Fruit fly (Drosophila melanogaster): ENCODE data around the gene meru.

Gene meru

dm6 chr3L:15826347-15826984 lies 17.4 kb downstream of the meru start, which contains the start of the genes DCP2 and dbo (continued):
- TF ChIP-seq chinmo (GFP tag; IDR thresholded peaks at IDR 0.05; ENCODE audit: partially characterized antibody) (0 out of 4 replicates have a peak, but pooled peaks have one; percentile 56), CG4707 (GFP tag; optimal IDR thresholded peaks at IDR 0.05) (peak; percentile 43), CG8281 (tag; optimal IDR thresholded peaks at IDR 0.05) (no peak), CG1792 (GFP tag; optimal IDR thresholded peaks at IDR 0.05) (no peak), CG4730 (GFP tag; IDR thresholded peaks at IDR 0.05) (peak; percentile 61), E2f1 (GFP tag; IDR thresholded peaks at IDR 0.05) (peak; percentile 74), E2f2 (GFP tag; IDR thresholded peaks at IDR 0.05) (peak; percentile 30; the same call in 1 of the 2 replicates), C15 (GFP tag; IDR thresholded peaks at IDR 0.05) (0 out of 3 replicates have a peak, but pooled peaks have one; percentile 47), CG2712 (tag; optimal IDR thresholded peaks at IDR 0.05) (peak; percentile 76), NK7.1 (GFP tag; optimal IDR thresholded peaks at IDR 0.05) (no peak), Max (GFP tag; optimal IDR thresholded peaks at IDR 0.05) (no peak), CG8924 (tag; optimal IDR thresholded peaks at IDR 0.05) (peak; percentile 58), sd (tag; optimal IDR thresholded peaks at IDR 0.05) (no peak), Sox100B (GFP tag; optimal IDR thresholded peaks at IDR 0.05) (peak; percentile 73), slp2 (GFP tag; optimal IDR thresholded peaks at IDR 0.05) (no peak), shn (GFP tag; optimal IDR thresholded peaks at IDR 0.05) (peak; percentile 48), lbe (GFP tag; optimal IDR thresholded peaks at IDR 0.05) (no peak), gsb-n (tag; optimal IDR thresholded peaks at IDR 0.05) (peak; percentile 17), Optix (GFP tag; IDR thresholded peaks at IDR 0.05) (no peak), CG6791 (GFP tag; IDR thresholded peaks at IDR 0.05; ENCODE audit: partially characterized antibody) (peak; percentile 82), Ada2b (GFP tag; IDR thresholded peaks at IDR 0.05) (peak; percentile 58; the same call in 1 of the 2 replicates), Hsf (GFP tag; optimal IDR thresholded peaks at IDR 0.05) (peak; percentile 43), sob (GFP tag; IDR thresholded peaks at IDR 0.05) (peak; percentile 79), eve (GFP tag; optimal IDR thresholded peaks at IDR 0.05) (no peak), CG3065 (GFP tag; optimal IDR thresholded peaks at IDR 0.05) (no peak), D (optimal IDR thresholded peaks at IDR 0.05) (no peak), D (GFP tag; optimal IDR thresholded peaks at IDR 0.05) (peak; percentile 2), disco-r (GFP tag; optimal IDR thresholded peaks at IDR 0.05) (no peak), unc-4 (GFP tag; IDR thresholded peaks at IDR 0.05; ENCODE audit: partially characterized antibody) (peak; percentile 81), nom (GFP tag; optimal IDR thresholded peaks at IDR 0.05) (no peak), Xbp1 (GFP tag; optimal IDR thresholded peaks at IDR 0.05) (peak; percentile 77), pb (GFP tag; optimal IDR thresholded peaks at IDR 0.05) (no peak), unpg (GFP tag; optimal IDR thresholded peaks at IDR 0.05) (peak; percentile 66), Hmr (GFP tag; optimal IDR thresholded peaks at IDR 0.05) (peak; percentile 54), nmo (GFP tag; optimal IDR thresholded peaks at IDR 0.05) (peak; percentile 65), Tbp (GFP tag; optimal IDR thresholded peaks at IDR 0.05) (peak; percentile 10), lmd (GFP tag; IDR thresholded peaks at IDR 0.05) (peak; percentile 73), kay (GFP tag; optimal IDR thresholded peaks at IDR 0.05) (no peak), dpn (GFP tag; optimal IDR thresholded peaks at IDR 0.05) (peak; percentile 47 to 54), CG13624 (GFP tag; optimal IDR thresholded peaks at IDR 0.05) (no peak), fd3F (GFP tag; optimal IDR thresholded peaks at IDR 0.05) (peak; percentile 74), CG6813 (GFP tag; optimal IDR thresholded peaks at IDR 0.05) (no peak), CG5245 (GFP tag; optimal IDR thresholded peaks at IDR 0.05) (no peak), ATbp (GFP tag; optimal IDR thresholded peaks at IDR 0.05) (peak; percentile 2), fd102C (GFP tag; optimal IDR thresholded peaks at IDR 0.05) (no peak), CG10209 (GFP tag; optimal IDR thresholded peaks at IDR 0.05) (peak; percentile 65), PHDP (tag; optimal IDR thresholded peaks at IDR 0.05) (peak; percentile 64), YL-1 (GFP tag; optimal IDR thresholded peaks at IDR 0.05) (no peak), lab (GFP tag; optimal IDR thresholded peaks at IDR 0.05) (peak; percentile 61), ase (GFP tag; IDR thresholded peaks at IDR 0.05) (peak; percentile 53; the same call in 2 of the 3 replicates)

Measured in whole organism, embryonic.